Fruit fly (Drosophila melanogaster): ENCODE results near the gene CG11630.

- TF ChIP-seq CG9948 (tag; optimal IDR thresholded peaks at IDR 0.05), result peak; percentile 39
- TF ChIP-seq CG14655 (GFP tag; optimal IDR thresholded peaks at IDR 0.05), result peak; percentile 66
- peak; percentile 31; the same call in 1 of the 2 replicates for TF ChIP-seq CG32121 (GFP tag; IDR thresholded peaks at IDR 0.05)
- no peak for TF ChIP-seq CG34367 (tag; optimal IDR thresholded peaks at IDR 0.05)
- TF ChIP-seq Pif1A (GFP tag; optimal IDR thresholded peaks at IDR 0.05), result peak; percentile 48
- no peak for TF ChIP-seq EcR (GFP tag; optimal IDR thresholded peaks at IDR 0.05)
- TF ChIP-seq fd96Ca (GFP tag; IDR thresholded peaks at IDR 0.05), result no peak
- TF ChIP-seq D1 (tag; optimal IDR thresholded peaks at IDR 0.05), result no peak
- no peak for TF ChIP-seq gl (tag; optimal IDR thresholded peaks at IDR 0.05)
- peak; percentile 41 for TF ChIP-seq CG15710 (tag; optimal IDR thresholded peaks at IDR 0.05)
- no peak for TF ChIP-seq Pif1B (GFP tag; optimal IDR thresholded peaks at IDR 0.05)
- no peak for TF ChIP-seq rn (GFP tag; IDR thresholded peaks at IDR 0.05)
- TF ChIP-seq Ets98B (GFP tag; IDR thresholded peaks at IDR 0.05), result no peak
Measured at dm6 chr2L:21757264-21758066, 26.4 kb downstream of the CG11630 start, which contains the start of the genes step and CG1416.
